Worm (Caenorhabditis elegans) whole organism, L1 larva: Measurements from ENCODE around the gene srx-90.

Experiments used
- ces-1 ChIP-seq: fragments of 150-350 bp; optimal IDR thresholded peaks from 2 replicates; lab custom pipeline; 2014; ENCODE audit warnings: missing biosample characterization, missing genetic modification reagents, missing genetic modification characterization
- elt-2 ChIP-seq: sonication (generic microtip); optimal IDR thresholded peaks from 2 replicates; lab custom pipeline; 2016; ENCODE audit warnings: missing genetic modification characterization, mild to moderate bottlenecking, inconsistent platforms, missing compliant biosample characterization, missing genetic modification reagents
- fkh-10 ChIP-seq: sonication (generic microtip); optimal IDR thresholded peaks from 2 replicates; lab custom pipeline; 2017; ENCODE audit warnings: missing biosample characterization, missing genetic modification reagents, missing genetic modification characterization
- fos-1 ChIP-seq: fragments of 150-350 bp; optimal IDR thresholded peaks from 2 replicates; lab custom pipeline; 2014; ENCODE audit warnings: missing biosample characterization, missing genetic modification characterization
- hlh-17 ChIP-seq: fragments of 200-800 bp; sonication (Bioruptor generic); optimal IDR thresholded peaks from 2 replicates; lab custom pipeline; 2018; ENCODE audit warnings: missing genetic modification characterization, mild to moderate bottlenecking, missing compliant biosample characterization, moderate library complexity, borderline replicate concordance
- lin-13 ChIP-seq: fragments of 150-350 bp; optimal IDR thresholded peaks from 2 replicates; lab custom pipeline; 2014; ENCODE audit warnings: missing biosample characterization, missing genetic modification reagents, missing genetic modification characterization
- lin-35 ChIP-seq, 2 experiments: fragments of 150-350 bp; optimal IDR thresholded peaks; 2 replicates each; lab custom pipeline; 2014; ENCODE audit warnings: missing biosample characterization in 2 of 2, missing genetic modification characterization in 2 of 2, missing genetic modification reagents in 2 of 2
- nhr-11 ChIP-seq: fragments of 150-350 bp; optimal IDR thresholded peaks from 2 replicates; lab custom pipeline; 2014; ENCODE audit warnings: missing biosample characterization, missing genetic modification characterization
- nhr-76 ChIP-seq: sonication (generic microtip); optimal IDR thresholded peaks from 2 replicates; lab custom pipeline; 2017; ENCODE audit warnings: missing biosample characterization, missing genetic modification characterization
- pax-3 ChIP-seq: fragments of 200-800 bp; sonication (Bioruptor generic); optimal IDR thresholded peaks from 2 replicates; lab custom pipeline; 2018; ENCODE audit warnings: mild to moderate bottlenecking, missing genetic modification characterization, moderate library complexity, missing compliant biosample characterization
- snpc-4 ChIP-seq: fragments of 150-350 bp; optimal IDR thresholded peaks from 2 replicates; lab custom pipeline; 2014; ENCODE audit warnings: missing biosample characterization, missing genetic modification characterization
- sox-4 ChIP-seq: sonication (generic microtip); optimal IDR thresholded peaks from 2 replicates; lab custom pipeline; 2016; ENCODE audit warnings: missing genetic modification characterization, missing compliant biosample characterization
- swsn-7 ChIP-seq: sonication (generic microtip); optimal IDR thresholded peaks from 2 replicates; lab custom pipeline; 2016; ENCODE audit warnings: missing genetic modification characterization, missing compliant biosample characterization
- unc-86 ChIP-seq: sonication (generic microtip); optimal IDR thresholded peaks from 2 replicates; lab custom pipeline; 2016; ENCODE audit warnings: missing genetic modification characterization, missing compliant biosample characterization

- TF ChIP-seq fkh-10 (GFP tag; lab: Kevin White, UChicago) (no peak), nhr-76 (tag; lab: Kevin White, UChicago) (no peak), nhr-11 (tag; lab: Kevin White, UChicago) (no peak), snpc-4 (tag; lab: Kevin White, UChicago) (no peak), hlh-17 (GFP tag; lab: Kevin White, UChicago) (no peak), unc-86 (no peak), fos-1 (no peak), lin-13 (GFP tag; lab: Kevin White, UChicago) (no peak), sox-4 (tag; lab: Kevin White, UChicago) (no peak), ces-1 (no peak), swsn-7 (no peak), pax-3 (tag; lab: Kevin White, UChicago) (no peak), lin-35 (GFP tag; optimal IDR thresholded peaks at IDR 0.05; lab: Kevin White, UChicago) (no peak), elt-2 (no peak)
Observed at ce11 chrV:11546795-11547194, 34.1 kb upstream of the srx-90 start, which contains the start of gene F38B7.11.
